Worm (Caenorhabditis elegans) whole organism, L4 larva: ENCODE results near the gene W09D6.1.

Source experiments
- F26F4.8 ChIP-seq: fragments of 200-800 bp; sonication (Bioruptor generic); conservative IDR thresholded peaks from 2 replicates; pipeline ENCODE4 v1.3.6; 2022; ENCODE audit warnings: missing genetic modification characterization, missing compliant biosample characterization
- F44E2.7 ChIP-seq: fragments of 200-800 bp; sonication (Bioruptor generic); IDR thresholded peaks from 2 replicates; pipeline ENCODE4 v2.1.2; 2022; ENCODE audit warnings: missing genetic modification characterization, missing compliant biosample characterization
- T26A8.4 ChIP-seq: fragments of 200-800 bp; sonication (Bioruptor generic); IDR thresholded peaks from 2 replicates; pipeline ENCODE4 v1.3.6; 2022; ENCODE audit warnings: missing genetic modification characterization, missing compliant biosample characterization
- Y48G9A.11 ChIP-seq: fragments of 200-800 bp; sonication (Bioruptor generic); IDR thresholded peaks from 2 replicates; pipeline ENCODE4 v1.3.6; 2022; ENCODE audit warnings: missing genetic modification reagents, missing genetic modification characterization, missing compliant biosample characterization
- Y5F2A.4 ChIP-seq: fragments of 200-800 bp; sonication (Bioruptor generic); optimal IDR thresholded peaks from 2 replicates; lab custom pipeline; 2018; ENCODE audit warnings: mild to moderate bottlenecking, missing genetic modification characterization, missing compliant biosample characterization
- Y75B8A.6 ChIP-seq: fragments of 200-800 bp; sonication (Bioruptor generic); IDR thresholded peaks from 2 replicates; pipeline ENCODE4 v1.3.6; 2022; ENCODE audit warnings: missing genetic modification reagents, missing genetic modification characterization, missing compliant biosample characterization
- ZK337.2 ChIP-seq: fragments of 200-800 bp; sonication (Bioruptor generic); IDR thresholded peaks from 2 replicates; pipeline ENCODE4 v1.3.6; 2022; ENCODE audit warnings: missing genetic modification reagents, missing genetic modification characterization, missing compliant biosample characterization
- aha-1 ChIP-seq: fragments of 150-350 bp; peaks from one replicate; lab custom pipeline; 2014; ENCODE audit warnings: missing biosample characterization, missing genetic modification characterization
- aly-2 ChIP-seq: sonication (generic microtip); optimal IDR thresholded peaks from 2 replicates; lab custom pipeline; 2018; ENCODE audit warnings: missing biosample characterization, missing genetic modification characterization
- attf-4 ChIP-seq: sonication (generic microtip); optimal IDR thresholded peaks from 3 replicates; lab custom pipeline; 2017; ENCODE audit warnings: missing biosample characterization, missing genetic modification characterization
- ceh-20 ChIP-seq: fragments of 200-800 bp; sonication (Bioruptor generic); IDR thresholded peaks from 2 replicates; pipeline ENCODE4 v1.3.6; 2022; ENCODE audit warnings: missing genetic modification reagents, missing genetic modification characterization, missing compliant biosample characterization
- ceh-32 ChIP-seq: sonication (generic microtip); optimal IDR thresholded peaks from 2 replicates; lab custom pipeline; 2016; ENCODE audit warnings: mild to moderate bottlenecking, missing genetic modification characterization, missing compliant biosample characterization; ENCODE audit not compliant: poor library complexity
- ceh-44 ChIP-seq: fragments of 200-800 bp; sonication (Bioruptor generic); IDR thresholded peaks from 2 replicates; pipeline ENCODE4 v1.3.6; 2022; ENCODE audit warnings: missing genetic modification reagents, missing genetic modification characterization, missing compliant biosample characterization
- ceh-82 ChIP-seq: sonication (generic microtip); optimal IDR thresholded peaks from 2 replicates; lab custom pipeline; 2017; ENCODE audit warnings: missing biosample characterization, missing genetic modification characterization
- cey-2 ChIP-seq: sonication (generic microtip); optimal IDR thresholded peaks from 3 replicates; lab custom pipeline; 2017; ENCODE audit warnings: missing genetic modification characterization, mild to moderate bottlenecking, missing compliant biosample characterization, antibody characterized with exemption, borderline replicate concordance; ENCODE audit not compliant: insufficient read depth
- daf-12 ChIP-seq: fragments of 150-350 bp; optimal IDR thresholded peaks from 2 replicates; lab custom pipeline; 2014; ENCODE audit warnings: missing biosample characterization, missing genetic modification reagents, missing genetic modification characterization
- daf-16 ChIP-seq, 3 experiments: sonication (generic microtip); optimal IDR thresholded peaks; 2 replicates each; lab custom pipeline; 2016 to 2017; ENCODE audit warnings: missing genetic modification characterization in 3 of 3, missing genetic modification reagents in 3 of 3, mild to moderate bottlenecking in 2 of 3, missing compliant biosample characterization in 2 of 3, missing biosample characterization in 1 of 3, moderate library complexity in 1 of 3
- daf-19 ChIP-seq: fragments of 200-800 bp; sonication (Bioruptor generic); conservative IDR thresholded peaks from 2 replicates; pipeline ENCODE4 v1.3.6; 2022; ENCODE audit warnings: missing genetic modification characterization, missing compliant biosample characterization
- dmd-6 ChIP-seq: fragments of 200-800 bp; sonication (Bioruptor generic); IDR thresholded peaks from 2 replicates; pipeline ENCODE4 v1.3.6; 2022; ENCODE audit warnings: missing genetic modification reagents, missing genetic modification characterization, missing compliant biosample characterization
- dmd-8 ChIP-seq: fragments of 200-800 bp; sonication (Bioruptor generic); IDR thresholded peaks from 2 replicates; pipeline ENCODE4 v1.3.6; 2022; ENCODE audit warnings: missing genetic modification characterization, missing compliant biosample characterization
- dmd-9 ChIP-seq: fragments of 200-800 bp; sonication (Bioruptor generic); IDR thresholded peaks from 2 replicates; pipeline ENCODE4 v1.3.6; 2022; ENCODE audit warnings: missing genetic modification reagents, missing genetic modification characterization, missing compliant biosample characterization
- dve-1 ChIP-seq: sonication (generic microtip); optimal IDR thresholded peaks from 2 replicates; lab custom pipeline; 2017; ENCODE audit warnings: antibody characterized with exemption, mild to moderate bottlenecking, missing genetic modification characterization, missing compliant biosample characterization; ENCODE audit not compliant: insufficient read depth
- egl-43 ChIP-seq: fragments of 200-800 bp; sonication (Bioruptor generic); IDR thresholded peaks from 2 replicates; pipeline ENCODE4 v1.3.6; 2022; ENCODE audit warnings: missing genetic modification reagents, missing genetic modification characterization, missing compliant biosample characterization
- hlh-11 ChIP-seq: fragments of 200-800 bp; sonication (Bioruptor generic); optimal IDR thresholded peaks from 2 replicates; lab custom pipeline; 2018; ENCODE audit warnings: mild to moderate bottlenecking, missing genetic modification characterization, missing compliant biosample characterization
- hlh-30 ChIP-seq: sonication (generic microtip); optimal IDR thresholded peaks from 2 replicates; lab custom pipeline; 2017; ENCODE audit warnings: antibody characterized with exemption, mild to moderate bottlenecking, missing genetic modification characterization, missing compliant biosample characterization; ENCODE audit not compliant: insufficient read depth
- hmg-1.1 ChIP-seq: fragments of 200-800 bp; sonication (Bioruptor generic); IDR thresholded peaks from 2 replicates; pipeline ENCODE4 v1.3.6; 2022; ENCODE audit warnings: missing genetic modification reagents, missing genetic modification characterization, missing compliant biosample characterization
- lim-7 ChIP-seq: fragments of 200-800 bp; sonication (Bioruptor generic); IDR thresholded peaks from 2 replicates; pipeline ENCODE4 v1.3.6; 2022; ENCODE audit warnings: missing genetic modification characterization, missing compliant biosample characterization
- lin-29 ChIP-seq: fragments of 200-800 bp; sonication (Bioruptor generic); IDR thresholded peaks from 2 replicates; pipeline ENCODE4 v1.3.6; 2022; ENCODE audit warnings: missing genetic modification reagents, missing genetic modification characterization, missing compliant biosample characterization
- lir-3 ChIP-seq: sonication (generic microtip); optimal IDR thresholded peaks from 2 replicates; lab custom pipeline; 2016; ENCODE audit warnings: mild to moderate bottlenecking, missing genetic modification characterization, missing compliant biosample characterization
- lsy-2 ChIP-seq, 2 experiments: fragments of 150-350 bp in 1 of 2; sonication (generic microtip) in 1 of 2; optimal IDR thresholded peaks; 2 replicates each; lab custom pipeline; 2014 to 2017; ENCODE audit warnings: missing biosample characterization in 2 of 2, missing genetic modification characterization in 2 of 2
- madf-9 ChIP-seq: fragments of 200-800 bp; sonication (Bioruptor generic); conservative IDR thresholded peaks from 2 replicates; pipeline ENCODE4 v1.3.6; 2022; ENCODE audit warnings: missing genetic modification reagents, missing genetic modification characterization, missing compliant biosample characterization
- nhr-10 ChIP-seq: fragments of 150-350 bp; optimal IDR thresholded peaks from 2 replicates; lab custom pipeline; 2014; ENCODE audit warnings: missing biosample characterization, missing genetic modification characterization
- nhr-102 ChIP-seq: sonication (generic microtip); optimal IDR thresholded peaks from 2 replicates; lab custom pipeline; 2016; ENCODE audit warnings: mild to moderate bottlenecking, missing genetic modification characterization, moderate library complexity, missing compliant biosample characterization
- nhr-111 ChIP-seq: fragments of 200-800 bp; sonication (Bioruptor generic); optimal IDR thresholded peaks from 2 replicates; lab custom pipeline; 2018; ENCODE audit warnings: mild to moderate bottlenecking, missing genetic modification characterization, missing compliant biosample characterization
- nhr-48 ChIP-seq: sonication (generic microtip); optimal IDR thresholded peaks from 2 replicates; lab custom pipeline; 2016; ENCODE audit warnings: mild to moderate bottlenecking, missing genetic modification characterization, missing compliant biosample characterization
- nhr-6 ChIP-seq: fragments of 150-350 bp; optimal IDR thresholded peaks from 2 replicates; lab custom pipeline; 2014; ENCODE audit warnings: missing biosample characterization, missing genetic modification characterization
- nhr-76 ChIP-seq: fragments of 150-350 bp; optimal IDR thresholded peaks from 2 replicates; lab custom pipeline; 2014; ENCODE audit warnings: missing biosample characterization, missing genetic modification characterization
- pha-4 ChIP-seq, 2 experiments: fragments of 150-350 bp in 1 of 2; fragments of 200-800 bp in 1 of 2; sonication (Bioruptor generic) in 1 of 2; IDR thresholded peaks in 1 of 2; optimal IDR thresholded peaks in 1 of 2; 2 replicates each; pipeline versions ENCODE4 v1.3.6 to Lab custom; 2014 to 2022; ENCODE audit warnings: missing genetic modification characterization in 2 of 2, missing genetic modification reagents in 2 of 2, missing biosample characterization in 1 of 2, missing compliant biosample characterization in 1 of 2
- rbr-2 ChIP-seq: sonication (generic microtip); optimal IDR thresholded peaks from 2 replicates; lab custom pipeline; 2016; ENCODE audit warnings: missing genotype, missing genetic modification characterization, missing compliant biosample characterization
- sdz-12 ChIP-seq: fragments of 200-800 bp; sonication (Bioruptor generic); optimal IDR thresholded peaks from 2 replicates; lab custom pipeline; 2018; ENCODE audit warnings: mild to moderate bottlenecking, missing genetic modification characterization, missing compliant biosample characterization
- set-16 ChIP-seq: fragments of 200-800 bp; sonication (Bioruptor generic); IDR thresholded peaks from 2 replicates; pipeline ENCODE4 v1.3.6; 2022; ENCODE audit warnings: missing genetic modification reagents, missing genetic modification characterization, missing compliant biosample characterization
- snpc-4 ChIP-seq: fragments of 150-350 bp; optimal IDR thresholded peaks from 2 replicates; lab custom pipeline; 2014; ENCODE audit warnings: missing biosample characterization, missing genetic modification characterization
- spr-1 ChIP-seq: sonication (generic microtip); optimal IDR thresholded peaks from 2 replicates; lab custom pipeline; 2016; ENCODE audit warnings: mild to moderate bottlenecking, missing genetic modification characterization, missing compliant biosample characterization
- spr-3 ChIP-seq: fragments of 200-800 bp; sonication (Bioruptor generic); optimal IDR thresholded peaks from 2 replicates; lab custom pipeline; 2018; ENCODE audit warnings: mild to moderate bottlenecking, missing genetic modification characterization, missing compliant biosample characterization
- tag-97 ChIP-seq: fragments of 200-800 bp; sonication (Bioruptor generic); IDR thresholded peaks from 2 replicates; pipeline ENCODE4 v1.3.6; 2022; ENCODE audit warnings: missing genetic modification characterization, missing compliant biosample characterization
- unc-130 ChIP-seq: sonication (generic microtip); optimal IDR thresholded peaks from 2 replicates; lab custom pipeline; 2016; ENCODE audit warnings: missing genetic modification reagents, missing genetic modification characterization, missing compliant biosample characterization
- unc-62 ChIP-seq, 3 experiments: fragments of 150-350 bp in 1 of 3; sonication (generic microtip); optimal IDR thresholded peaks in 2 of 3; peaks in 1 of 3; 1 replicate in 1 of 3; 2 replicates in 2 of 3; lab custom pipeline; 2014 to 2017; ENCODE audit warnings: missing biosample characterization in 3 of 3, missing genetic modification characterization in 3 of 3, missing genetic modification reagents in 3 of 3, missing genotype in 1 of 3
- zfp-2 ChIP-seq: sonication (generic microtip); optimal IDR thresholded peaks from 2 replicates; lab custom pipeline; 2016; ENCODE audit warnings: mild to moderate bottlenecking, missing genetic modification characterization, missing compliant biosample characterization
- zip-2 ChIP-seq: fragments of 150-350 bp; optimal IDR thresholded peaks from 2 replicates; lab custom pipeline; 2014; ENCODE audit warnings: missing biosample characterization, missing genetic modification characterization

Gene W09D6.1

DNA sequence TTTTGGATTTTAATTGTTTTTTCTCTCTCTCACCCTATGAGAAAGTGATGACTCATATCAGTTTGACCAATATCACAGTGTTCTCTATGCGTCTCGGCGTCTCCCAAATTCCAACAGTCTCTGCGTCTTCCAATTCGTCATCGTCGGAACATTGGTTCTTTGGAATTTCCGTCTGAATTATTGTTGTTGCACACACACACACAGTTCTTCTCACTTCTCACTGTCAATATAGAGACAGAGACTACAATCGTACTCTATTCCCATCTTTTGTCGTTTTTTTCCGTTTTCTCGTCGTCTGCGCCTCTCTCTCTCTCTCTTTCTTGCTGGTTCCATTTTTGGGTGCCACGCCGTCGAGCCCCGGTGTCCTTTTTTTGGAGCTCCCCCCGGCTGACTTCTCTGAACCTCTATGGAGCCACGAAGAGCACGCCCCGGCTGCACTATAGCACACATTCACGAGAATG lies 18.0 kb upstream of the W09D6.1 start (continued):
- no peak for TF ChIP-seq nhr-48 (tag; lab: Kevin White, UChicago)
- TF ChIP-seq nhr-6 (tag; lab: Kevin White, UChicago), result no peak
- peak in 1 of 2 experiments; percentile 15 for TF ChIP-seq lsy-2 (tag; optimal IDR thresholded peaks at IDR 0.05; lab: Kevin White, UChicago)
- TF ChIP-seq tag-97 (GFP tag; lab: Robert Waterston, UW), result no peak
- no peak for TF ChIP-seq dmd-8 (GFP tag; lab: Robert Waterston, UW)
- TF ChIP-seq daf-12 (tag; lab: Kevin White, UChicago), result no peak
- TF ChIP-seq zip-2 (tag; lab: Kevin White, UChicago), result no peak
- no peak for TF ChIP-seq F26F4.8 (GFP tag; lab: Robert Waterston, UW)
- TF ChIP-seq hlh-11 (tag; lab: Kevin White, UChicago), result peak; percentile 73
- no peak for TF ChIP-seq nhr-102 (tag; lab: Kevin White, UChicago)
- no peak for TF ChIP-seq madf-9 (GFP tag; lab: Robert Waterston, UW)
- no peak for TF ChIP-seq dmd-9
- TF ChIP-seq ceh-44, result no peak
- TF ChIP-seq spr-3, result no peak
- TF ChIP-seq rbr-2 (tag; lab: Kevin White, UChicago), result peak; percentile 20
- peak; percentile 97 for TF ChIP-seq aha-1
- no peak for TF ChIP-seq F44E2.7 (GFP tag; lab: Robert Waterston, UW)
- no peak for TF ChIP-seq nhr-76
- peak; percentile 16 for TF ChIP-seq hlh-30 (tag; lab: Kevin White, UChicago)
- no peak for TF ChIP-seq cey-2 (tag; lab: Kevin White, UChicago)
- no peak for TF ChIP-seq ceh-32 (tag; lab: Kevin White, UChicago)
- TF ChIP-seq ZK337.2, result no peak
- no peak for TF ChIP-seq ceh-20 (GFP tag; lab: Robert Waterston, UW)
- no peak for TF ChIP-seq lim-7 (GFP tag; lab: Robert Waterston, UW)
- TF ChIP-seq unc-62 (GFP tag; optimal IDR thresholded peaks at IDR 0.05 in 1 of 2; lab: Kevin White, UChicago), result peak in 1 of 2 experiments; percentile 78
- no peak for TF ChIP-seq unc-62 (tag; optimal IDR thresholded peaks at IDR 0.05; lab: Kevin White, UChicago)
- TF ChIP-seq aly-2, result no peak
- TF ChIP-seq egl-43 (GFP tag; lab: Robert Waterston, UW), result 0 out of 2 replicates have a peak, but pooled peaks have one; percentile 4
- no peak for TF ChIP-seq daf-16 (GFP tag; optimal IDR thresholded peaks at IDR 0.05; lab: Kevin White, UChicago)
- peak; percentile 47 for TF ChIP-seq daf-16 (tag; optimal IDR thresholded peaks at IDR 0.05; lab: Kevin White, UChicago)
- TF ChIP-seq snpc-4, result no peak
- TF ChIP-seq nhr-111, result no peak
- no peak for TF ChIP-seq ceh-82 (tag; lab: Kevin White, UChicago)
- no peak for TF ChIP-seq Y75B8A.6 (GFP tag; lab: Robert Waterston, UW)
- TF ChIP-seq pha-4 (GFP tag; IDR thresholded peaks at IDR 0.05; lab: Robert Waterston, UW), result 0 out of 2 replicates have a peak, but pooled peaks have one; percentile 23
- peak; percentile 50 for TF ChIP-seq pha-4 (tag; optimal IDR thresholded peaks at IDR 0.05; lab: Kevin White, UChicago)
- TF ChIP-seq dmd-6 (GFP tag; lab: Robert Waterston, UW), result 0 out of 2 replicates have a peak, but pooled peaks have one; percentile 23
- no peak for TF ChIP-seq unc-130 (GFP tag; lab: Kevin White, UChicago)
- 0 out of 2 replicates have a peak, but pooled peaks have one; percentile 11 for TF ChIP-seq hmg-1.1 (GFP tag; lab: Robert Waterston, UW)
- no peak for TF ChIP-seq nhr-10 (tag; lab: Kevin White, UChicago)
- TF ChIP-seq Y5F2A.4 (GFP tag; lab: Kevin White, UChicago), result no peak
- TF ChIP-seq Y48G9A.11 (GFP tag; lab: Robert Waterston, UW), result no peak
- peak; percentile 80 for TF ChIP-seq dve-1 (tag; lab: Kevin White, UChicago)
- peak; percentile 60 for TF ChIP-seq set-16 (GFP tag; lab: Robert Waterston, UW)
- no peak for TF ChIP-seq lir-3 (tag; lab: Kevin White, UChicago)
- no peak for TF ChIP-seq sdz-12 (GFP tag; lab: Kevin White, UChicago)
- TF ChIP-seq daf-19 (GFP tag; lab: Robert Waterston, UW), result no peak
- no peak for TF ChIP-seq attf-4 (tag; lab: Kevin White, UChicago)
- TF ChIP-seq spr-1, result no peak
- TF ChIP-seq T26A8.4 (GFP tag; lab: Robert Waterston, UW), result no peak
- TF ChIP-seq lin-29, result no peak
- no peak for TF ChIP-seq zfp-2 (tag; lab: Kevin White, UChicago)
